Worm (Caenorhabditis elegans) whole organism, L2 larva: ENCODE data around the gene imb-2.

Source experiments
- C34F6.9 ChIP-seq: fragments of 150-350 bp; optimal IDR thresholded peaks from 2 replicates; lab custom pipeline; 2014; ENCODE audit warnings: missing biosample characterization, missing genetic modification characterization
- F13H6.1 ChIP-seq: sonication (generic microtip); optimal IDR thresholded peaks from 2 replicates; lab custom pipeline; 2016; ENCODE audit warnings: missing genetic modification characterization, missing compliant biosample characterization
- alr-1 ChIP-seq: fragments of 150-350 bp; optimal IDR thresholded peaks from 2 replicates; lab custom pipeline; 2014; ENCODE audit warnings: missing biosample characterization, missing genetic modification characterization
- aly-2 ChIP-seq: fragments of 150-350 bp; optimal IDR thresholded peaks from 2 replicates; lab custom pipeline; 2014; ENCODE audit warnings: missing biosample characterization, missing genetic modification characterization
- ama-1 ChIP-seq: fragments of 150-350 bp; optimal IDR thresholded peaks from 2 replicates; lab custom pipeline; 2018; ENCODE audit warnings: inconsistent platforms
- blmp-1 ChIP-seq: sonication (generic microtip); optimal IDR thresholded peaks from 2 replicates; lab custom pipeline; 2017; ENCODE audit warnings: missing genetic modification characterization, mild to moderate bottlenecking, missing compliant biosample characterization, antibody characterized with exemption, moderate library complexity; ENCODE audit not compliant: insufficient read depth
- ceh-16 ChIP-seq: fragments of 150-350 bp; optimal IDR thresholded peaks from 2 replicates; lab custom pipeline; 2014; ENCODE audit warnings: missing biosample characterization, missing genetic modification characterization
- ceh-82 ChIP-seq: fragments of 150-350 bp; optimal IDR thresholded peaks from 2 replicates; lab custom pipeline; 2014; ENCODE audit warnings: missing biosample characterization, missing genetic modification characterization
- crh-2 ChIP-seq: sonication (generic microtip); optimal IDR thresholded peaks from 2 replicates; lab custom pipeline; 2017; ENCODE audit warnings: missing biosample characterization, missing genetic modification characterization
- elt-3 ChIP-seq: sonication (generic microtip); optimal IDR thresholded peaks from 2 replicates; lab custom pipeline; 2017; ENCODE audit warnings: missing biosample characterization, missing genetic modification characterization
- fos-1 ChIP-seq: fragments of 150-350 bp; optimal IDR thresholded peaks from 2 replicates; lab custom pipeline; 2014; ENCODE audit warnings: missing biosample characterization, missing genetic modification characterization
- gmeb-1 ChIP-seq: fragments of 150-350 bp; optimal IDR thresholded peaks from 2 replicates; lab custom pipeline; 2014; ENCODE audit warnings: missing biosample characterization, missing genetic modification characterization
- lin-11 ChIP-seq: fragments of 150-350 bp; sonication (generic microtip); optimal IDR thresholded peaks from 2 replicates; lab custom pipeline; 2014; ENCODE audit warnings: missing biosample characterization, missing genetic modification characterization, inconsistent platforms, mixed read lengths
- lin-13 ChIP-seq: fragments of 150-350 bp; optimal IDR thresholded peaks from 2 replicates; lab custom pipeline; 2014; ENCODE audit warnings: missing biosample characterization, missing genetic modification reagents, missing genetic modification characterization
- lin-39 ChIP-seq: fragments of 150-350 bp; optimal IDR thresholded peaks from 2 replicates; lab custom pipeline; 2014; ENCODE audit warnings: missing biosample characterization, missing genetic modification reagents, missing genetic modification characterization
- lsy-2 ChIP-seq, 2 experiments: fragments of 150-350 bp in 1 of 2; sonication (generic microtip) in 1 of 2; optimal IDR thresholded peaks; 2 replicates each; lab custom pipeline; 2014 to 2017; ENCODE audit warnings: missing biosample characterization in 2 of 2, missing genetic modification characterization in 2 of 2
- mab-5 ChIP-seq: fragments of 150-350 bp; optimal IDR thresholded peaks from 2 replicates; lab custom pipeline; 2014; ENCODE audit warnings: missing biosample characterization, missing genetic modification characterization
- mbf-1 ChIP-seq: sonication (generic microtip); optimal IDR thresholded peaks from 2 replicates; lab custom pipeline; 2017; ENCODE audit warnings: missing biosample characterization, missing genetic modification characterization
- mdl-1 ChIP-seq, 2 experiments: fragments of 150-350 bp in 1 of 2; sonication (generic microtip) in 1 of 2; optimal IDR thresholded peaks; 2 replicates each; lab custom pipeline; 2017; ENCODE audit warnings: missing biosample characterization in 2 of 2, missing genetic modification characterization in 2 of 2
- nhr-10 ChIP-seq: sonication (generic microtip); optimal IDR thresholded peaks from 2 replicates; lab custom pipeline; 2017; ENCODE audit warnings: missing biosample characterization, missing genetic modification characterization
- nhr-11 ChIP-seq: fragments of 150-350 bp; optimal IDR thresholded peaks from 2 replicates; lab custom pipeline; 2014; ENCODE audit warnings: missing biosample characterization, missing genetic modification characterization
- nhr-12 ChIP-seq: fragments of 150-350 bp; optimal IDR thresholded peaks from 2 replicates; lab custom pipeline; 2014; ENCODE audit warnings: missing biosample characterization, missing genetic modification characterization
- nhr-129 ChIP-seq: fragments of 150-350 bp; optimal IDR thresholded peaks from 2 replicates; lab custom pipeline; 2014; ENCODE audit warnings: missing biosample characterization, missing genetic modification characterization
- nhr-21 ChIP-seq: fragments of 150-350 bp; optimal IDR thresholded peaks from 2 replicates; lab custom pipeline; 2014; ENCODE audit warnings: missing biosample characterization, missing genetic modification characterization
- nhr-23 ChIP-seq: fragments of 150-350 bp; optimal IDR thresholded peaks from 2 replicates; lab custom pipeline; 2014; ENCODE audit warnings: missing biosample characterization, missing genetic modification reagents, missing genetic modification characterization
- nhr-237 ChIP-seq: fragments of 150-350 bp; optimal IDR thresholded peaks from 2 replicates; lab custom pipeline; 2014; ENCODE audit warnings: missing biosample characterization, missing genetic modification characterization
- nhr-25 ChIP-seq: fragments of 150-350 bp; sonication (generic microtip); optimal IDR thresholded peaks from 3 replicates; lab custom pipeline; 2014; ENCODE audit warnings: missing biosample characterization, missing genetic modification characterization
- nhr-6 ChIP-seq: fragments of 150-350 bp; optimal IDR thresholded peaks from 2 replicates; lab custom pipeline; 2014; ENCODE audit warnings: missing biosample characterization, missing genetic modification characterization
- peb-1 ChIP-seq: fragments of 150-350 bp; optimal IDR thresholded peaks from 2 replicates; lab custom pipeline; 2014; ENCODE audit warnings: missing biosample characterization, missing genetic modification characterization
- sem-4 ChIP-seq: fragments of 150-350 bp; optimal IDR thresholded peaks from 2 replicates; lab custom pipeline; 2014; ENCODE audit warnings: missing biosample characterization, missing genetic modification reagents, missing genetic modification characterization
- skn-1 ChIP-seq: sonication (generic microtip); optimal IDR thresholded peaks from 2 replicates; lab custom pipeline; 2017; ENCODE audit warnings: missing biosample characterization, missing genetic modification characterization
- sma-3 ChIP-seq: sonication (generic microtip); optimal IDR thresholded peaks from 2 replicates; lab custom pipeline; 2016; ENCODE audit warnings: missing genetic modification reagents, missing genetic modification characterization, missing compliant biosample characterization
- snpc-4 ChIP-seq: fragments of 150-350 bp; optimal IDR thresholded peaks from 2 replicates; lab custom pipeline; 2014; ENCODE audit warnings: missing biosample characterization, missing genetic modification characterization
- unc-55 ChIP-seq: fragments of 150-350 bp; sonication (generic microtip); optimal IDR thresholded peaks from 3 replicates; lab custom pipeline; 2014; ENCODE audit warnings: missing biosample characterization, missing genetic modification reagents, missing genetic modification characterization
- unc-62 ChIP-seq: fragments of 150-350 bp; optimal IDR thresholded peaks from 2 replicates; lab custom pipeline; 2014; ENCODE audit warnings: missing biosample characterization, missing genetic modification reagents, missing genetic modification characterization
- zag-1 ChIP-seq: fragments of 150-350 bp; optimal IDR thresholded peaks from 2 replicates; lab custom pipeline; 2014; ENCODE audit warnings: missing biosample characterization, missing genetic modification characterization
- ztf-1 ChIP-seq: fragments of 200-800 bp; sonication (Bioruptor generic); conservative IDR thresholded peaks from 2 replicates; pipeline ENCODE4 v1.3.6; 2022; ENCODE audit warnings: missing genetic modification characterization, missing compliant biosample characterization
- ztf-4 ChIP-seq: fragments of 150-350 bp; optimal IDR thresholded peaks from 2 replicates; lab custom pipeline; 2014; ENCODE audit warnings: missing biosample characterization, missing genetic modification characterization

The imb-2 gene

DNA sequence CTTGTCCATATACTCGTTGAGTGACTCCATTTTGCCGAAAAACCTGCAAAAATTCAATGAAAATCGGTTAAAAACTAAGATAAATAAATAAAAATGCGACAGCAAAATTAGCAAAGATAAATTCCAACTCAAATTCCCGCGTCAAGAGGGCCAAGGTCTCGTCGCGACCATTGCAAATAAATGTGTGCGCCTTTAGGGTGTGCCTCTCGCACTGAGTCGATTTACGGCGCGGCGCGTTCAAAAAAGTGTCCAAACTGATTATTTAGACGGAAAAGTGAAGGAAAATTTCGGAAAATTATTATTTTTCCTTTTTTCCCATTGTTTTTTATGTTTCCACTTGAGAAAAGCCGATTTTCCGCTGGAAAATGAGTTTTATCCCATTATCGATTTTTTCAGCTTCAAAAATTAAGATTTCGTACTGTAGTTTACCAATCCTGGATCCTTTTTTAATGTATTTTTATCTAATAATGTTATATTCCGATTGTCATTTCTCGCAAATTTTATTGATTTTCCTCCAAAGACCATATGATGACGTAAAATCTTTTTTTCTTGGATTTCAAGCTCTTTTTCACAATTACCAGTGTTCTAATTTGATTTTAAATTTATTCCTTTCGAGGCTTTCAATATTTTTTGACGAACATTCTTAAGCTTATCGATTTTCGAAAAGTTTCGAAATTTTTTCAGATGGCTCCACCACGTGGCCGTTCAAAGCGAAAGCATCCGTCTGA is 24.7 kb downstream of the imb-2 start, which contains the start of the genes kbp-3 and nurf-1 (continued):
- TF ChIP-seq aly-2 (tag; lab: Kevin White, UChicago) (no peak), mbf-1 (tag; lab: Kevin White, UChicago) (no peak), unc-62 (no peak), sem-4 (tag; lab: Kevin White, UChicago) (no peak), ztf-1 (GFP tag; lab: Robert Waterston, UW) (no peak), nhr-10 (tag; lab: Kevin White, UChicago) (no peak)

DNA sequence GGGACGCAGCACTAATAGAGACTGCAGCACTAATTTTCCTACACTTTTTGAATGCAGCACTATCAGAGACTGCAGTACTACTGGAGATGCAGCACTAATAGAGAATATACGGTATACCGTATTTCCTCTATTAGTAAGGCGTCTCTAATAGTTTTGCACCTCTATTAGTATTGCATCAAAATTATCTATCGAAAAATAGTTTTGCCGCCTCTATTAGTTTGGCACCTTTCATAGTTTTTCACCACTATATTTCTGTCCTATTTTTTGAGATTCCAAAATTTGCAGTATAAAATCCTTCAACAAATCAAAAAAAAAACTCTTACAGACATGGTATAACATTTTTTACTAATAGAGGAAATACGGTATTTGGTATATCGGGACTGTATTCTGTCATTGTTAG is 28.3 kb downstream of the imb-2 start:
- TF ChIP-seq zag-1 (tag; lab: Kevin White, UChicago), result no peak
- TF ChIP-seq elt-3 (tag; lab: Kevin White, UChicago), result no peak
- TF ChIP-seq unc-62, result no peak
- no peak for TF ChIP-seq nhr-6
- no peak for TF ChIP-seq ceh-16
- TF ChIP-seq peb-1 (tag; lab: Kevin White, UChicago), result no peak
- TF ChIP-seq snpc-4 (tag; lab: Kevin White, UChicago), result no peak
- no peak for TF ChIP-seq mdl-1 (tag; optimal IDR thresholded peaks at IDR 0.05; lab: Kevin White, UChicago)
- no peak for TF ChIP-seq sem-4 (tag; lab: Kevin White, UChicago)
- TF ChIP-seq lin-39 (tag; lab: Kevin White, UChicago), result no peak
- no peak for TF ChIP-seq nhr-23 (tag; lab: Kevin White, UChicago)
- no peak for TF ChIP-seq skn-1 (tag; lab: Kevin White, UChicago)
- TF ChIP-seq nhr-25 (tag; lab: Kevin White, UChicago), result no peak
- TF ChIP-seq ztf-4 (tag; lab: Kevin White, UChicago), result no peak
- TF ChIP-seq ztf-1 (GFP tag; lab: Robert Waterston, UW), result no peak
- no peak for TF ChIP-seq blmp-1 (tag; lab: Kevin White, UChicago)

DNA sequence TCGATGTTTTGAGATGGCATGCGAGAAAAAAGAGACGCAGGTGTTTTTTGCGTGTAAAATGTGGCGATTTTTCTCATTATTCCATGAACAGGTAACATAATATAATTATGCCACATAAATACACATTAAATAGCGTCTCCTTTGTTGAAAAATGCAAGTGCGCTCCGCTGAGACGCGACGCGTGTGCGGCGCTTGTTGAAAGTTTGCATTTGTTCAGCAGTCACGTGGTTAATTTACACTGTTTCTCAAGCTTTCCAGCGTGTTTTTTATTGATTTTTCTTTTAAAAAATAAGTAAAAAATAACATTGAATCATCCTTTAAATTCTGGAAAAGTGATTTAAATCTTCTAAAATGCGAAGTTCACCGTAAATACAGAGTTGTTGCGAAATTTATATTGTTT is 34.1 kb downstream of the imb-2 start:
- TF ChIP-seq ztf-4 (tag; lab: Kevin White, UChicago) (peak; percentile 60), nhr-237 (tag; lab: Kevin White, UChicago) (no peak), sma-3 (peak; percentile 84), F13H6.1 (tag; lab: Kevin White, UChicago) (peak; percentile 77), zag-1 (tag; lab: Kevin White, UChicago) (no peak), ceh-16 (peak; percentile 10), C34F6.9 (tag; lab: Kevin White, UChicago) (peak; percentile 99), nhr-6 (peak; percentile 28), nhr-11 (tag; lab: Kevin White, UChicago) (no peak), crh-2 (tag; lab: Kevin White, UChicago) (peak; percentile 96), alr-1 (no peak), nhr-129 (tag; lab: Kevin White, UChicago) (peak; percentile 89), peb-1 (tag; lab: Kevin White, UChicago) (no peak), ama-1 (lab: Kevin White, UChicago) (peak; percentile 70), nhr-12 (tag; lab: Kevin White, UChicago) (no peak), ceh-82 (tag; lab: Kevin White, UChicago) (no peak), blmp-1 (tag; lab: Kevin White, UChicago) (peak; percentile 62), nhr-25 (tag; lab: Kevin White, UChicago) (peak; percentile 93), snpc-4 (tag; lab: Kevin White, UChicago) (peak; percentile 72), mdl-1 (tag; optimal IDR thresholded peaks at IDR 0.05; lab: Kevin White, UChicago) (peak; percentile 73 to 93), ztf-1 (GFP tag; lab: Robert Waterston, UW) (no peak), mab-5 (tag; lab: Kevin White, UChicago) (peak; percentile 74), nhr-21 (peak; percentile 80), lin-11 (tag; lab: Kevin White, UChicago) (peak; percentile 81), sem-4 (tag; lab: Kevin White, UChicago) (peak; percentile 89), lsy-2 (tag; optimal IDR thresholded peaks at IDR 0.05; lab: Kevin White, UChicago) (peak; percentile 65 to 94), lin-13 (GFP tag; lab: Kevin White, UChicago) (peak; percentile 89), gmeb-1 (tag; lab: Kevin White, UChicago) (peak; percentile 84), unc-55 (peak; percentile 93), fos-1 (tag; lab: Kevin White, UChicago) (peak; percentile 80)
